Fruit fly (Drosophila melanogaster) whole organism, embryonic: ENCODE measurements around the gene Ppn.
A peak's percentile ranks its signal among the peaks of the same experiment; 100 is the strongest.

Experiments used
- Asciz ChIP-seq: fragments of 200-800 bp; sonication (Bioruptor generic); optimal IDR thresholded peaks from 2 replicates; lab custom pipeline; 2017; ENCODE audit warnings: missing biosample characterization, mild to moderate bottlenecking, missing genetic modification characterization, missing genetic modification reagents
- B-H1 ChIP-seq: fragments of 200-800 bp; sonication (Bioruptor generic); IDR thresholded peaks from 3 replicates; pipeline ENCODE4 v1.3.6; 2022; ENCODE audit warnings: missing biosample characterization, missing genetic modification characterization
- CG10321 ChIP-seq: fragments of 200-800 bp; sonication (Bioruptor generic); IDR thresholded peaks from 2 replicates; pipeline ENCODE4 v1.3.6; 2022; ENCODE audit warnings: missing biosample characterization, missing genetic modification characterization
- CG12299 ChIP-seq: fragments of 200-800 bp; sonication (Bioruptor generic); optimal IDR thresholded peaks from 2 replicates; lab custom pipeline; 2018; ENCODE audit warnings: missing biosample characterization, mild to moderate bottlenecking, missing genetic modification characterization
- CG15073 ChIP-seq: fragments of 200-800 bp; sonication (Bioruptor generic); optimal IDR thresholded peaks from 2 replicates; lab custom pipeline; 2016; ENCODE audit warnings: missing biosample characterization, missing genetic modification characterization
- CG17912 ChIP-seq: fragments of 200-800 bp; sonication (Bioruptor generic); optimal IDR thresholded peaks from 2 replicates; lab custom pipeline; 2018; ENCODE audit warnings: missing biosample characterization, mild to moderate bottlenecking, missing genetic modification characterization
- CG2116 ChIP-seq: fragments of 200-800 bp; sonication (Bioruptor generic); optimal IDR thresholded peaks from 3 replicates; lab custom pipeline; 2018; ENCODE audit warnings: missing biosample characterization, mild to moderate bottlenecking, missing genetic modification characterization
- CG2875 ChIP-seq: fragments of 200-800 bp; sonication (Bioruptor generic); optimal IDR thresholded peaks from 2 replicates; lab custom pipeline; 2017; ENCODE audit warnings: missing biosample characterization, mild to moderate bottlenecking, missing genetic modification characterization, missing genetic modification reagents
- CG31224 ChIP-seq: fragments of 200-800 bp; sonication (Bioruptor generic); IDR thresholded peaks from 2 replicates; pipeline ENCODE4 v1.3.6; 2022; ENCODE audit warnings: missing biosample characterization, missing genetic modification characterization
- CG33557 ChIP-seq: fragments of 200-800 bp; sonication (Bioruptor generic); optimal IDR thresholded peaks from 2 replicates; lab custom pipeline; 2019; ENCODE audit warnings: missing biosample characterization, mild to moderate bottlenecking, missing genetic modification characterization, moderate library complexity
- CG34224 ChIP-seq: fragments of 200-800 bp; sonication (Bioruptor generic); IDR thresholded peaks from 3 replicates; pipeline ENCODE4 v1.3.6; 2022; ENCODE audit warnings: missing biosample characterization, missing genetic modification characterization; ENCODE audit not compliant: partially characterized antibody
- CG4360 ChIP-seq: fragments of 200-800 bp; sonication (Bioruptor generic); IDR thresholded peaks from 2 replicates; pipeline ENCODE4 v1.3.6; 2022; ENCODE audit warnings: missing biosample characterization, missing genetic modification characterization
- CG43689 ChIP-seq: fragments of 200-800 bp; sonication (Bioruptor generic); IDR thresholded peaks from 2 replicates; pipeline ENCODE4 v1.3.6; 2022; ENCODE audit warnings: missing biosample characterization, missing genetic modification characterization
- CG6272 ChIP-seq: fragments of 200-800 bp; sonication (Bioruptor generic); IDR thresholded peaks from 2 replicates; pipeline ENCODE4 v1.3.6; 2022; ENCODE audit warnings: missing biosample characterization, missing genetic modification characterization
- CG7839 ChIP-seq: fragments of 200-800 bp; sonication (Bioruptor generic); optimal IDR thresholded peaks from 3 replicates; lab custom pipeline; 2018; ENCODE audit warnings: missing biosample characterization, mild to moderate bottlenecking, missing genetic modification characterization, moderate library complexity
- CG8478 ChIP-seq: fragments of >200 bp; optimal IDR thresholded peaks from 2 replicates; lab custom pipeline; 2018
- CG9876 ChIP-seq: fragments of 200-800 bp; sonication (Bioruptor generic); optimal IDR thresholded peaks from 2 replicates; lab custom pipeline; 2016; ENCODE audit warnings: missing biosample characterization, missing genetic modification characterization
- Chrac-16 ChIP-seq: fragments of 200-800 bp; sonication (Bioruptor generic); optimal IDR thresholded peaks from 3 replicates; lab custom pipeline; 2016; ENCODE audit warnings: missing biosample characterization, missing genetic modification characterization
- CrebB ChIP-seq: fragments of 200-800 bp; sonication (Bioruptor generic); optimal IDR thresholded peaks from 3 replicates; lab custom pipeline; 2018; ENCODE audit warnings: missing biosample characterization, mild to moderate bottlenecking, missing genetic modification characterization
- Dip2 ChIP-seq: fragments of 200-800 bp; sonication (Bioruptor generic); IDR thresholded peaks from 2 replicates; pipeline ENCODE4 v1.3.6; 2022; ENCODE audit warnings: missing biosample characterization, missing genetic modification characterization
- ERR ChIP-seq: fragments of 200-800 bp; sonication (Bioruptor generic); optimal IDR thresholded peaks from 2 replicates; lab custom pipeline; 2016; ENCODE audit warnings: missing biosample characterization, missing genetic modification characterization
- Eip74EF ChIP-seq, 2 experiments: fragments of 200-800 bp in 1 of 2; fragments of >200 bp in 1 of 2; sonication (Bioruptor generic) in 1 of 2; optimal IDR thresholded peaks; 2 replicates each; lab custom pipeline; 2017 to 2019; ENCODE audit warnings: missing biosample characterization in 2 of 2, missing genetic modification characterization in 2 of 2, mild to moderate bottlenecking in 1 of 2, moderate library complexity in 1 of 2
- Fer1 ChIP-seq: fragments of 200-800 bp; sonication (Bioruptor generic); optimal IDR thresholded peaks from 2 replicates; lab custom pipeline; 2017; ENCODE audit warnings: missing biosample characterization, mild to moderate bottlenecking, missing genetic modification characterization
- HLHmδ ChIP-seq: fragments of 200-800 bp; sonication (Bioruptor generic); optimal IDR thresholded peaks from 2 replicates; lab custom pipeline; 2018; ENCODE audit warnings: missing biosample characterization, mild to moderate bottlenecking, missing genetic modification characterization, moderate library complexity
- Hand ChIP-seq: fragments of 200-800 bp; sonication (Bioruptor generic); optimal IDR thresholded peaks from 2 replicates; lab custom pipeline; 2017; ENCODE audit warnings: mild to moderate bottlenecking, missing biosample characterization, missing genetic modification reagents, missing genetic modification characterization
- Jarid2 ChIP-seq: fragments of 200-800 bp; sonication (Bioruptor generic); optimal IDR thresholded peaks from 3 replicates; lab custom pipeline; 2017; ENCODE audit warnings: mild to moderate bottlenecking, missing biosample characterization, missing genetic modification reagents, missing genetic modification characterization
- Lhr ChIP-seq: fragments of 200-800 bp; sonication (Bioruptor generic); optimal IDR thresholded peaks from 3 replicates; lab custom pipeline; 2017; ENCODE audit warnings: mild to moderate bottlenecking, missing biosample characterization, missing genetic modification reagents, missing genetic modification characterization
- Meics ChIP-seq: fragments of 200-800 bp; sonication (Bioruptor generic); optimal IDR thresholded peaks from 2 replicates; lab custom pipeline; 2017; ENCODE audit warnings: missing biosample characterization, mild to moderate bottlenecking, missing genetic modification characterization
- Mes4 ChIP-seq: fragments of 200-800 bp; sonication (Bioruptor generic); optimal IDR thresholded peaks from 2 replicates; lab custom pipeline; 2016; ENCODE audit warnings: missing biosample characterization, missing genetic modification characterization
- NK7.1 ChIP-seq: fragments of 200-800 bp; sonication (Bioruptor generic); optimal IDR thresholded peaks from 3 replicates; lab custom pipeline; 2016; ENCODE audit warnings: missing biosample characterization, missing genetic modification characterization
- Neu2 ChIP-seq: fragments of 200-800 bp; sonication (Bioruptor generic); optimal IDR thresholded peaks from 3 replicates; lab custom pipeline; 2016; ENCODE audit warnings: missing biosample characterization, missing genetic modification characterization, borderline replicate concordance
- Nf-YB ChIP-seq: fragments of 200-800 bp; sonication (Bioruptor generic); optimal IDR thresholded peaks from 3 replicates; lab custom pipeline; 2019; ENCODE audit warnings: missing biosample characterization, mild to moderate bottlenecking, missing genetic modification characterization, moderate library complexity
- Opbp ChIP-seq: fragments of 200-800 bp; sonication (Bioruptor generic); IDR thresholded peaks from 3 replicates; pipeline ENCODE4 v1.3.6; 2022; ENCODE audit warnings: missing biosample characterization, missing genetic modification characterization; ENCODE audit not compliant: partially characterized antibody
- Optix ChIP-seq: fragments of 200-800 bp; sonication (Bioruptor generic); IDR thresholded peaks from 3 replicates; pipeline ENCODE4 v1.3.6; 2022; ENCODE audit warnings: missing biosample characterization, missing genetic modification characterization
- Stat92E ChIP-seq, 3 experiments: fragments of >200 bp in 2 of 3; fragments of 200-800 bp in 1 of 3; sonication (Bioruptor generic) in 1 of 3; optimal IDR thresholded peaks; 2 replicates each; lab custom pipeline; 2017 to 2019; ENCODE audit warnings: missing biosample characterization in 3 of 3, missing genetic modification characterization in 3 of 3, mild to moderate bottlenecking in 1 of 3, moderate library complexity in 1 of 3
- YL-1 ChIP-seq: fragments of 200-800 bp; sonication (Bioruptor generic); optimal IDR thresholded peaks from 3 replicates; lab custom pipeline; 2017; ENCODE audit warnings: missing biosample characterization, mild to moderate bottlenecking, missing genetic modification characterization
- ac ChIP-seq: fragments of 200-800 bp; sonication (Bioruptor generic); optimal IDR thresholded peaks from 3 replicates; lab custom pipeline; 2017; ENCODE audit warnings: missing biosample characterization, mild to moderate bottlenecking, missing genetic modification characterization
- chn ChIP-seq: fragments of 200-800 bp; sonication (Bioruptor generic); optimal IDR thresholded peaks from 2 replicates; lab custom pipeline; 2016; ENCODE audit warnings: missing biosample characterization, missing genetic modification characterization
- crol ChIP-seq: fragments of 200-800 bp; sonication (Bioruptor generic); IDR thresholded peaks from 2 replicates; pipeline ENCODE4 v1.3.6; 2022; ENCODE audit warnings: missing biosample characterization, missing genetic modification characterization
- ftz-f1 ChIP-seq: fragments of 200-800 bp; sonication (Bioruptor generic); optimal IDR thresholded peaks from 2 replicates; lab custom pipeline; 2016; ENCODE audit warnings: missing biosample characterization, missing genetic modification characterization
- gsb-n ChIP-seq: fragments of 200-800 bp; sonication (Bioruptor generic); optimal IDR thresholded peaks from 3 replicates; lab custom pipeline; 2018; ENCODE audit warnings: missing biosample characterization, mild to moderate bottlenecking, missing genetic modification characterization
- ham ChIP-seq: fragments of 200-800 bp; sonication (Bioruptor generic); IDR thresholded peaks from 2 replicates; pipeline ENCODE4 v1.3.6; 2022; ENCODE audit warnings: missing biosample characterization, missing genetic modification characterization
- mld ChIP-seq: fragments of 200-800 bp; sonication (Bioruptor generic); IDR thresholded peaks from 3 replicates; pipeline ENCODE4 v1.3.6; 2022; ENCODE audit warnings: missing biosample characterization, missing genetic modification characterization; ENCODE audit not compliant: partially characterized antibody
- pho ChIP-seq: fragments of 200-800 bp; sonication (Bioruptor generic); optimal IDR thresholded peaks from 2 replicates; lab custom pipeline; 2016; ENCODE audit warnings: missing biosample characterization, missing genetic modification characterization
- pita ChIP-seq: fragments of 200-800 bp; sonication (Bioruptor generic); optimal IDR thresholded peaks from 2 replicates; lab custom pipeline; 2017; ENCODE audit warnings: missing biosample characterization, mild to moderate bottlenecking, missing genetic modification characterization
- pzg ChIP-seq: fragments of 200-800 bp; sonication (Bioruptor generic); optimal IDR thresholded peaks from 3 replicates; lab custom pipeline; 2018; ENCODE audit warnings: missing biosample characterization, mild to moderate bottlenecking, missing genetic modification characterization, moderate library complexity
- sna ChIP-seq: fragments of 200-800 bp; sonication (Bioruptor generic); IDR thresholded peaks from 2 replicates; pipeline ENCODE4 v1.3.6; 2022; ENCODE audit warnings: missing biosample characterization, missing genetic modification characterization; ENCODE audit not compliant: partially characterized antibody
- tap ChIP-seq: fragments of 200-800 bp; optimal IDR thresholded peaks from 3 replicates; lab custom pipeline; 2019; ENCODE audit warnings: missing biosample characterization, mild to moderate bottlenecking, missing genetic modification characterization, moderate library complexity
- tin ChIP-seq: fragments of 200-800 bp; sonication (Bioruptor generic); optimal IDR thresholded peaks from 3 replicates; lab custom pipeline; 2016; ENCODE audit warnings: missing biosample characterization, missing genetic modification characterization
- tna ChIP-seq: fragments of 200-800 bp; sonication (Bioruptor generic); IDR thresholded peaks from 2 replicates; pipeline ENCODE4 v1.3.6; 2022; ENCODE audit warnings: missing biosample characterization, missing genetic modification characterization; ENCODE audit not compliant: partially characterized antibody
- zfh1 ChIP-seq: fragments of 200-800 bp; sonication (Bioruptor generic); IDR thresholded peaks from 3 replicates; pipeline ENCODE4 v1.3.6; 2022; ENCODE audit warnings: missing biosample characterization, missing genetic modification characterization

Ppn gene

DNA sequence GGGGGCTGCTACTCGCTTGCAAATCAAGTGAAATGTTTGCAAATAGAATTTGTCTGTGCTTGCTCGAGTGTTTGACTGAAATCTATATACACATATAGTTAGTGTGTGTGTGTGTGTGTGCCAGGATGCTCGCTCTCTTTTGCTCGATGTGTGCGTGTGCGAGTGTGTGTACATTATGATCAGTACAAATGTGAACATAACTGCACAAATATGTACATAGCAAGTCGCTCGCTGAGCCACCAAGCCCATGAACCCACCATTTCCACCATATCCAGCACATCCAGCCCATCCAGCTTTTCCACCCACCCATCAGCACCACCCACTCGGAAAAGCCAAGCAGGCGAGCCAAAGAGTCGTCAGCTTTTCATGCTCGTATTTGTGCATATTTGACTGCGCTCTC is 12.1 kb upstream of the Ppn start (continued):
- no peak for TF ChIP-seq Nf-YB (GFP tag; lab: Kevin White, UChicago)
- no peak for TF ChIP-seq CG7839 (tag; lab: Kevin White, UChicago)
- no peak for TF ChIP-seq CG34224 (GFP tag; lab: Robert Waterston, UW)
- TF ChIP-seq CG10321: no peak
- TF ChIP-seq CG33557 (GFP tag; lab: Kevin White, UChicago): peak; percentile 3
- TF ChIP-seq Mes4 (GFP tag; lab: Kevin White, UChicago): no peak
- no peak for TF ChIP-seq CG9876 (GFP tag; lab: Kevin White, UChicago)
- peak; percentile 23 for TF ChIP-seq ac
- no peak for TF ChIP-seq CrebB (tag; lab: Kevin White, UChicago)
- TF ChIP-seq Fer1: no peak
- TF ChIP-seq Jarid2 (GFP tag; lab: Kevin White, UChicago): peak; percentile 2
- no peak for TF ChIP-seq CG4360
- TF ChIP-seq pita: no peak
- TF ChIP-seq CG17912 (GFP tag; lab: Kevin White, UChicago): no peak
- TF ChIP-seq YL-1 (GFP tag; lab: Kevin White, UChicago): no peak
- TF ChIP-seq CG8478 (lab: Kevin White, UChicago): no peak
- no peak for TF ChIP-seq pzg (GFP tag; lab: Kevin White, UChicago)
- TF ChIP-seq CG2875 (GFP tag; lab: Kevin White, UChicago): peak; percentile 19
- no peak for TF ChIP-seq Lhr (GFP tag; lab: Kevin White, UChicago)
- TF ChIP-seq NK7.1: no peak
- no peak for TF ChIP-seq mld (GFP tag; lab: Robert Waterston, UW)
- no peak for TF ChIP-seq CG31224 (GFP tag; lab: Robert Waterston, UW)
- no peak for TF ChIP-seq CG12299 (tag; lab: Kevin White, UChicago)
- no peak for TF ChIP-seq pho (GFP tag; lab: Kevin White, UChicago)
- TF ChIP-seq CG2116 (GFP tag; lab: Kevin White, UChicago): no peak
- no peak for TF ChIP-seq Stat92E (GFP tag; optimal IDR thresholded peaks at IDR 0.05; lab: Kevin White, UChicago)
- TF ChIP-seq crol (GFP tag; lab: Robert Waterston, UW): no peak
- no peak for TF ChIP-seq tin (GFP tag; lab: Kevin White, UChicago)
- no peak for TF ChIP-seq gsb-n (tag; lab: Kevin White, UChicago)
- TF ChIP-seq Eip74EF (GFP tag; optimal IDR thresholded peaks at IDR 0.05; lab: Kevin White, UChicago): no peak
- no peak for TF ChIP-seq Hand (GFP tag; lab: Kevin White, UChicago)
- TF ChIP-seq HLHmδ (GFP tag; lab: Kevin White, UChicago): peak; percentile 53
- TF ChIP-seq CG15073 (GFP tag; lab: Kevin White, UChicago): no peak
- no peak for TF ChIP-seq B-H1 (GFP tag; lab: Robert Waterston, UW)
- TF ChIP-seq ERR (GFP tag; lab: Kevin White, UChicago): no peak
- no peak for TF ChIP-seq Opbp (GFP tag; lab: Robert Waterston, UW)
- no peak for TF ChIP-seq sna (GFP tag; lab: Robert Waterston, UW)
- no peak for TF ChIP-seq zfh1 (GFP tag; lab: Robert Waterston, UW)
- TF ChIP-seq Chrac-16 (GFP tag; lab: Kevin White, UChicago): no peak
- peak; percentile 2 for TF ChIP-seq Asciz
- no peak for TF ChIP-seq ham (GFP tag; lab: Robert Waterston, UW)
- TF ChIP-seq ftz-f1 (GFP tag; lab: Kevin White, UChicago): no peak
- no peak for TF ChIP-seq tna (GFP tag; lab: Robert Waterston, UW)
- TF ChIP-seq Optix: no peak
- TF ChIP-seq Neu2: no peak
- no peak for TF ChIP-seq tap (tag; lab: Kevin White, UChicago)
- no peak for TF ChIP-seq chn
- TF ChIP-seq Dip2: no peak
- TF ChIP-seq Meics (GFP tag; lab: Kevin White, UChicago): no peak
- TF ChIP-seq CG43689 (GFP tag; lab: Robert Waterston, UW): no peak
- no peak for TF ChIP-seq CG6272 (GFP tag; lab: Robert Waterston, UW)
